Worm (Caenorhabditis elegans): ENCODE results near the gene T08D10.3.
"Not testable (repeated sequence)": the region's sequence is repeated elsewhere in the genome, so short reads cannot be mapped to it uniquely, and the experiment has no call there.

The T08D10.3 gene

DNA sequence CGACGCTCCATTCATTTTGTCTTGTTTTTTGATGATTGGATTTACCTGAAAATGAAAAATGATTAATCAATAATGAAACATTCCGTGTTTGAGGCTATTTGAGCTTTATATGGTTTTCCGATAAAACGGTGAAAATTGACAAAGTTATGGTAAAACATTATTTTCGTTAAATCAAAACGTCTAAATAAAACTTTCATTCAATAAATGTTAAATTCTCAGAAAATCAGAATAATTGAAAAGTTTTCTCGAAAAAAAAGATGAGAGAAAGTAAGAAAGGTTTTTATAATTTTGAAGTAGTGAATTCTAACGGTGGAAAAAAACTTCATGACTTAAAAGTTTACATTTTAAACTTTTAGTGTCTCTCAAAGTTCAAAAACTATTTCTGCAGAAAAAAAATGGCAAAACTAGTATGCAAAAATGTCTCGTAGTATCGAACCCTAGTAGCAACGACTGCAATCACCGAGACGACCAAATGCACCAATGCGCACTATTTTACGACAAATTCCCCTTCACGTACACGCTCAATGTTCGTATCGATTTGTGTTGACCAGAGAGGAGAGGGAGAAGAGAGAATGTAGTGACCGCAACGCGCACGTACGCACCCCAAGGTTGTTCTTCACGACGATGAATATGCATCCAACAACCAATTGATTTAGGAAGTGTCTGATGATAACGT lies 8.3 kb upstream of the T08D10.3 start, which contains the start of gene nfya-1:
TSS of gene nfya-1 (minus strand) at position 51 of the 676 bp plus-strand sequence.
- TF ChIP-seq ref-1 (GFP tag; conservative IDR thresholded peaks at IDR 0.05): no peak
- peak; percentile 32 for TF ChIP-seq cog-1 (tag; optimal IDR thresholded peaks at IDR 0.05)
- TF ChIP-seq T22C8.4 (GFP tag; IDR thresholded peaks at IDR 0.05): peak; percentile 78
- no peak for TF ChIP-seq ztf-23 (GFP tag; IDR thresholded peaks at IDR 0.05)

DNA sequence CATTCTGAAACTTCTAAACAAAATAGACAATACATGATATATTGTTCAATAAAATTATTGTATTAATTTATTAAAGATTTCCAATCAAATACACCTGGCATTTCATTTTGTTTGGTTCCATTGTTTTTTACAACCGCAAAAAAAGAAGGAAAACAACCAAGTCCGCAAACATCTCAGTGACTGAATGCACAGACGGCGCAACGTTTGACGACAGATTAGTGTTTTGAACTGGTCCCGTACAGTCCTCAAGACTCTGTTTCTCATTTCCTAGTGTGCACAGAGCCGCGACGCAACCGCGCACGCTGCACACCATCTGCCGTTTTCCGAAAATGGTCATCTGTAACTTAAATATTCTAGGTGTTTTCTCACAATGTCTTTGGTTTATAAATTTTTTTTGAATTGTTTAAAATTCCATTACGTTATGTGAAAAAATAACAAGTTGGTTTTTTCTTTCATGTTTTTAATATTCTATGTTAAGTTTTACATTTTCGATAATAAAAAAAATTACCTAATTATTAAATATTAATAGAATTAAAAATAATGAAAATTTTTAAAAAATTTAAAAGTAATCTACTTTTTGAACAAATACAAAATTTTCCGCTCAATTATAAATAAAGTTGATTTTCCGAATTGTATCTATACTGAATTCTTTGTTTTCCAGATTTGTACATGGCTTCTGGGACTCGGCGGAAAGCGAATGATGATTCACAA lies 6.9 kb upstream of the T08D10.3 start, which contains the start of gene lsd-1:
TSS of gene lsd-1 (plus strand) at position 661 of the 711 bp plus-strand sequence.
- TF ChIP-seq flt-1 (GFP tag; IDR thresholded peaks at IDR 0.05): no peak
- TF ChIP-seq ztf-29 (GFP tag; IDR thresholded peaks at IDR 0.05): no peak
- no peak for TF ChIP-seq klf-2 (GFP tag; conservative IDR thresholded peaks at IDR 0.05)
- no peak for TF ChIP-seq med-1 (GFP tag; optimal IDR thresholded peaks at IDR 0.05; ENCODE audit: insufficient read depth)
- TF ChIP-seq T22C8.4 (GFP tag; IDR thresholded peaks at IDR 0.05): no peak
- TF ChIP-seq ref-1 (GFP tag; conservative IDR thresholded peaks at IDR 0.05): no peak
- TF ChIP-seq ztf-23 (GFP tag; IDR thresholded peaks at IDR 0.05): no peak
- TF ChIP-seq tab-1 (GFP tag; IDR thresholded peaks at IDR 0.05): no peak
- no peak for TF ChIP-seq cog-1 (tag; optimal IDR thresholded peaks at IDR 0.05)

- TF ChIP-seq cog-1 (tag; optimal IDR thresholded peaks at IDR 0.05) (no peak), med-1 (GFP tag; optimal IDR thresholded peaks at IDR 0.05; ENCODE audit: insufficient read depth) (no peak), klf-2 (GFP tag; conservative IDR thresholded peaks at IDR 0.05) (no peak), ztf-29 (GFP tag; IDR thresholded peaks at IDR 0.05) (no peak), flt-1 (GFP tag; IDR thresholded peaks at IDR 0.05) (no peak), tab-1 (GFP tag; IDR thresholded peaks at IDR 0.05) (no peak), T22C8.4 (GFP tag; IDR thresholded peaks at IDR 0.05) (no peak), ref-1 (GFP tag; conservative IDR thresholded peaks at IDR 0.05) (no peak), ztf-23 (GFP tag; IDR thresholded peaks at IDR 0.05) (no peak)
Observed at ce11 chrX:11952129-11952528, 3.1 kb upstream of the T08D10.3 start.

DNA sequence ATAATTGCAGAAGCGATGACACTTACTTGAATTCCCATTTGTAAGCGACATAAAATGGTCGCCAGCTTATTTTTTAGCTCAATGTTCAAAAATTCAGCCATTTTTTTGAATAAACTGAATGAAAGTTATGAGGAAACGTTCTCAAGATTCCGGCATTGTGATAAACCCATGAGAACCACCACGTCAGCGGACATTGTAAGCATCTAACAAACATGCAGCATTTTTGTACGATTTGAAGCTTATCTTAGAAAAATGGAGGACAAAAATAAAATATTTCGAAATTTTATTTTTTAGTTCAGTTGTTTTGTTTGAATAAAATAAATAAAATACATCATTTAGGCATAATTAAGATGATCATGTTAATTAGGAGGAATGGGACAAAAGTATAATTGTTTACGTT lies 2.0 kb upstream of the T08D10.3 start, which contains the start of gene T08D10.4:
TSS of gene T08D10.4 (minus strand) at position 101 of the 400 bp plus-strand sequence.
- no peak for TF ChIP-seq ztf-29 (GFP tag; IDR thresholded peaks at IDR 0.05)
- no peak for TF ChIP-seq ztf-23 (GFP tag; IDR thresholded peaks at IDR 0.05)
- TF ChIP-seq ref-1 (GFP tag; conservative IDR thresholded peaks at IDR 0.05): no peak
- TF ChIP-seq cog-1 (tag; optimal IDR thresholded peaks at IDR 0.05): no peak
- no peak for TF ChIP-seq med-1 (GFP tag; optimal IDR thresholded peaks at IDR 0.05; ENCODE audit: insufficient read depth)
- TF ChIP-seq T22C8.4 (GFP tag; IDR thresholded peaks at IDR 0.05): no peak
- no peak for TF ChIP-seq flt-1 (GFP tag; IDR thresholded peaks at IDR 0.05)
- TF ChIP-seq klf-2 (GFP tag; conservative IDR thresholded peaks at IDR 0.05): no peak
- TF ChIP-seq tab-1 (GFP tag; IDR thresholded peaks at IDR 0.05): no peak

DNA sequence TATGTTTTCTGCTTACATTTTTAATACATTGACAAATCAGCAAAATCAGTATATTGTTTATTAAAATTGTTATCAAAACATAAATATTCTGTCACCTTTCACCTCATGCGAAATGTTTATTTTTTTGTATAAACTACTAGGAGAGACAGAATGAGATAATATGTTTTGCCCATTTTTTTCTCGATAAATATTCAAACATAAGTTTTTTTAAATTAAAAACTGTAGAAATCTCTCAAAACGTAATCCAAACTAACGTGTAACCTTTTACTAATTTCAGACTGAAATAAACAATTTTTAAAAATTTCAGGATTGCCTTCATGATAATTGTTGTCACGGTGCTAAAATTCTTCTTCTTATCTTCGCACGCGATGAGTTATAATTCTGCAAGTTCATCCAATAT lies 2.0 kb downstream of the T08D10.3 start, which contains the start of gene T08D10.5:
TSS of gene T08D10.5 (plus strand) at position 301 of the 400 bp plus-strand sequence.
- no peak for TF ChIP-seq tab-1 (GFP tag; IDR thresholded peaks at IDR 0.05)
- TF ChIP-seq ztf-29 (GFP tag; IDR thresholded peaks at IDR 0.05): no peak
- TF ChIP-seq T22C8.4 (GFP tag; IDR thresholded peaks at IDR 0.05): no peak
- TF ChIP-seq cog-1 (tag; optimal IDR thresholded peaks at IDR 0.05): no peak
- TF ChIP-seq med-1 (GFP tag; optimal IDR thresholded peaks at IDR 0.05; ENCODE audit: insufficient read depth): no peak
- no peak for TF ChIP-seq ref-1 (GFP tag; conservative IDR thresholded peaks at IDR 0.05)
- TF ChIP-seq ztf-23 (GFP tag; IDR thresholded peaks at IDR 0.05): no peak
- no peak for TF ChIP-seq flt-1 (GFP tag; IDR thresholded peaks at IDR 0.05)
- no peak for TF ChIP-seq klf-2 (GFP tag; conservative IDR thresholded peaks at IDR 0.05)

DNA sequence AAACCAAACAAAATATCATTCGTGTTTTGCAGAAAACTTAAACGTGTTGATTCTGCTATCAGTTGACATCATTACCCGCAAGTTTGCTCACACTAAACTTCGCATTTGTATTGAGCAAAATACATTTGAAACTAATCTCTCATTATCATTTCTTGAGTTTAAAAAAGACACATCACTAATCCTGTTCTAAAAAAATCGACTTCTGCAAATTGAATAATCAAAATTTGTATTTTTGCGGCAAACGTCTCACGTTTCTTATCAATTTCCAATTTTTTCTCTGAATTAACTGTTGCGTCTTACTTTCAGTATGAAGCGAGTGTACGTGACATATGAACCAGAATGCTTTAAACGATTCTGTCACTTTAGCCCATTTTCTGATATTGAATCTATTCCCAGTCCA lies 4.6 kb downstream of the T08D10.3 start, which contains the start of gene C49F5.8:
TSS of gene C49F5.8 (plus strand) at position 301 of the 400 bp plus-strand sequence.
- no peak for TF ChIP-seq med-1 (GFP tag; optimal IDR thresholded peaks at IDR 0.05; ENCODE audit: insufficient read depth)
- no peak for TF ChIP-seq klf-2 (GFP tag; conservative IDR thresholded peaks at IDR 0.05)
- TF ChIP-seq ztf-29 (GFP tag; IDR thresholded peaks at IDR 0.05): no peak
- no peak for TF ChIP-seq ztf-23 (GFP tag; IDR thresholded peaks at IDR 0.05)
- no peak for TF ChIP-seq flt-1 (GFP tag; IDR thresholded peaks at IDR 0.05)
- no peak for TF ChIP-seq T22C8.4 (GFP tag; IDR thresholded peaks at IDR 0.05)
- TF ChIP-seq ref-1 (GFP tag; conservative IDR thresholded peaks at IDR 0.05): no peak
- TF ChIP-seq tab-1 (GFP tag; IDR thresholded peaks at IDR 0.05): no peak
- no peak for TF ChIP-seq cog-1 (tag; optimal IDR thresholded peaks at IDR 0.05)

ce11 chrX:11961103-11961502 lies 5.9 kb downstream of the T08D10.3 start, which contains the start of gene C49F5.13:
TSS of gene C49F5.13 (plus strand) at chrX:11961403.
- TF ChIP-seq cog-1 (tag; optimal IDR thresholded peaks at IDR 0.05); ztf-23 (GFP tag; IDR thresholded peaks at IDR 0.05); T22C8.4 (GFP tag; IDR thresholded peaks at IDR 0.05): not testable (repeated sequence)

- no peak for TF ChIP-seq flt-1 (GFP tag; IDR thresholded peaks at IDR 0.05)
- TF ChIP-seq ztf-29 (GFP tag; IDR thresholded peaks at IDR 0.05): no peak
- no peak for TF ChIP-seq med-1 (GFP tag; optimal IDR thresholded peaks at IDR 0.05; ENCODE audit: insufficient read depth)
- TF ChIP-seq ref-1 (GFP tag; conservative IDR thresholded peaks at IDR 0.05): no peak
- no peak for TF ChIP-seq cog-1 (tag; optimal IDR thresholded peaks at IDR 0.05)
- no peak for TF ChIP-seq klf-2 (GFP tag; conservative IDR thresholded peaks at IDR 0.05)
- no peak for TF ChIP-seq tab-1 (GFP tag; IDR thresholded peaks at IDR 0.05)
- no peak for TF ChIP-seq ztf-23 (GFP tag; IDR thresholded peaks at IDR 0.05)
- TF ChIP-seq T22C8.4 (GFP tag; IDR thresholded peaks at IDR 0.05): no peak
Observed at ce11 chrX:11962050-11962788, 7.0 kb downstream of the T08D10.3 start.

DNA sequence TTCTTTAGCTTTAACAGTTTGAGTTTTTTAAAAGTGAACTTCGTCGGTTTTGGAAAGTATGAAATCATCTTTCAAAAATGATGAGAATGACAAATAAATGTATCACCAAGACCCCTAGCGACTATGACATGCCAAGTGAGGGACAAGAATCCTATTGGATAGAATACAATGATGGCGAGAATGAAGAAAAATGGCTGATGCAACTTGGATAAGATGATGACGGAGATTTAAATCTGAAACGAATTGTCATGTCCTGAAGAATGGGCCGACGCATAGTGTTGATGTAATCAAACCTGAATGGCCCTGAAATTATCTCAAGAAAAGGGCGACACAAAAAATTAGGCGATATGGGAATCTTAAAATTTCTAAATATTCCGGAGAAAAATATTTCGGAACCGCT lies 8.4 kb downstream of the T08D10.3 start:
- TF ChIP-seq T22C8.4 (GFP tag; IDR thresholded peaks at IDR 0.05) (no peak), ztf-29 (GFP tag; IDR thresholded peaks at IDR 0.05) (no peak), tab-1 (GFP tag; IDR thresholded peaks at IDR 0.05) (no peak), ref-1 (GFP tag; conservative IDR thresholded peaks at IDR 0.05) (no peak), cog-1 (tag; optimal IDR thresholded peaks at IDR 0.05) (no peak), flt-1 (GFP tag; IDR thresholded peaks at IDR 0.05) (no peak), klf-2 (GFP tag; conservative IDR thresholded peaks at IDR 0.05) (no peak), med-1 (GFP tag; optimal IDR thresholded peaks at IDR 0.05; ENCODE audit: insufficient read depth) (no peak), ztf-23 (GFP tag; IDR thresholded peaks at IDR 0.05) (no peak)
